Fruit fly (Drosophila melanogaster) S2 (cell line): ENCODE results near the gene GluRIIB.

ENCODE experiments used
- CG8478 ChIP-seq: fragments of >200 bp; optimal IDR thresholded peaks from 2 replicates; lab custom pipeline; 2018
- CTCF ChIP-seq, 2 experiments: fragments of >200 bp; optimal IDR thresholded peaks; 2 replicates each; lab custom pipeline; 2018

DNA sequence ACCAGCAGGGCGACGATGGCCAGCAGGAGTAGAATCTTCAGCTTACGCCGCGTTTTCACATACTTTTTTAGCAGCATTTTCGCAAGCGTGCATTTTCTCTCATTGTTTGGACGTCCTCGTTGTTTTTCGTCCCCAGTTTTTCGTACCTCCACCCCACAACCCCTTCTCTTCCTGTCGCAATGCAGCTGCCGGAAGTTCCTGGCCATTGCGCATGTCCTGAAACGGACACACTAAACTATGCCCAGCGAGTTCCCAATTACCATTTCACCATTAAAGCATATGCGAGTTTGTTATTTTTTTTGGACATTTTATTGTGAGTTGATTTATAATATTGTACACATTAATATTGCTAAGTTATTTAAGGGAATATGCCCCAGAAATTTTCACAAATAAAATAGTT, 20.1 kb upstream of the GluRIIB start, which contains the start of gene CG14015:
- no peak for TF ChIP-seq CTCF (optimal IDR thresholded peaks at IDR 0.05; lab: Kevin White, UChicago)
- no peak for TF ChIP-seq CG8478 (lab: Kevin White, UChicago)
